Fruit fly (Drosophila melanogaster) Kc167 (cell line): ENCODE measurements around the gene js.

Source experiments
- Myc ChIP-seq: fragments of >200 bp; optimal IDR thresholded peaks from 2 replicates; lab custom pipeline; 2017; ENCODE audit warnings: missing external identifiers
- Sin3A ChIP-seq: fragments of >200 bp; optimal IDR thresholded peaks from 2 replicates; lab custom pipeline; 2018; ENCODE audit warnings: missing external identifiers
- h ChIP-seq: fragments of >200 bp; optimal IDR thresholded peaks from 3 replicates; lab custom pipeline; 2018; ENCODE audit warnings: missing external identifiers
- psq ChIP-seq: fragments of >200 bp; optimal IDR thresholded peaks from 2 replicates; lab custom pipeline; 2017; ENCODE audit warnings: missing external identifiers
- ttk ChIP-seq: sonication (Bioruptor generic); optimal IDR thresholded peaks from 2 replicates; lab custom pipeline; 2017; ENCODE audit warnings: missing external identifiers

DNA sequence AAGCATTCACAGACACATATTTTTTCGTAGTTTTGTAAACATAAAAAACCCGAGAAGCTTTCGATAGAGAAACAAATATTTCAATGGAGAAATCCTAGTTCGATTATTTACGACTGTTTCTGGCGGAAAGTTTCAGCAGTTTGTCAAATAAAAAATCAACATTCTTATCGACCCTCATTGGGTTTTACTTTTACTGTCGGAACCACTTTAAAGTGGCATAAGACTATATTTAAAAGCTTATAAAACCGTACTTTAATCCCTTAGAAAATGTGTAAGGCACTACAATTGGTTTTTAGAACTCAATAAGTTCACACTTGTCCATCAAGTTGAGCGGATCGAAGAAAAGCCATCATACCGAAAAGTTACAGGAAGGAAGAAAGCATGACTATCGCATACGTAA, 42.9 kb downstream of the js start, which contains the start of gene CG17929:
- no peak for TF ChIP-seq Myc
- TF ChIP-seq ttk (lab: Kevin White, UChicago), result no peak
- no peak for TF ChIP-seq psq
- no peak for TF ChIP-seq h (lab: Kevin White, UChicago)
- no peak for TF ChIP-seq Sin3A (lab: Kevin White, UChicago)
